Fruit fly (Drosophila melanogaster): ENCODE data around the gene RpS3.

Gene RpS3

DNA sequence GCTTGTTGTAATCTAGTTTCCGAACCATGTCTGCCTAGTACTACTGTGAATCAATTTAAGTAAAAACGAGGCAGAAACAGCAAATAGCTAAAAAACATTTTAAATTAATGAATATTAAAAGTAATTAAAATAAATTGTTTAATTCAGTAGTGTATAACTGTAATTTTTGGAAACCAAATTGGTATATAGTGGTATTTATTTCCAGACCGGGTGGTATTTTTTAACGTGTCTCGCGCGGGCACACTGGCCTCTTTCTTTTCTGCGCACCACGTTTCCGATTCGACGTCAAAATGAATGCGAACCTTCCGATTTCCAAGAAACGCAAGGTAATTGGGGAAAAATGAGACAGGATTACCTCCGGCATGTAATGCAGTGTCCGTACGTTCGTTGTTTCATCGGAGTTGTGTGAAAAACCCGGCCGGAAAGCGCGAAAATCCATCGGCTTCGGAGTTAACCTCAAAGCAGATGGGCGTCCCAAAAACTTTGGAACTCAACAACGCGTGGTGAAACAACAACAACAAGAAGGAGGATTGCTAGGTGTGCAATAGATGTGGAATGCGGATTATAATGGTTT is at the start of gene RpS3:
Gene RpS3 (plus strand): TSS at position 248 of the 574 bp plus-strand sequence.
- TF ChIP-seq pan (optimal IDR thresholded peaks at IDR 0.05) (no peak), EcR (GFP tag; optimal IDR thresholded peaks at IDR 0.05) (no peak), usp (GFP tag; optimal IDR thresholded peaks at IDR 0.05) (no peak), CG8478 (optimal IDR thresholded peaks at IDR 0.05) (no peak), psq (optimal IDR thresholded peaks at IDR 0.05) (no peak), Dll (optimal IDR thresholded peaks at IDR 0.05) (no peak)

dm6 chr3R:23309690-23310089 is 48.9 kb upstream of the RpS3 start:
- TF ChIP-seq Dll (optimal IDR thresholded peaks at IDR 0.05) (no peak), CG8478 (optimal IDR thresholded peaks at IDR 0.05) (no peak), EcR (GFP tag; optimal IDR thresholded peaks at IDR 0.05) (no peak), psq (optimal IDR thresholded peaks at IDR 0.05) (no peak), usp (GFP tag; optimal IDR thresholded peaks at IDR 0.05) (no peak), pan (optimal IDR thresholded peaks at IDR 0.05) (no peak)

DNA sequence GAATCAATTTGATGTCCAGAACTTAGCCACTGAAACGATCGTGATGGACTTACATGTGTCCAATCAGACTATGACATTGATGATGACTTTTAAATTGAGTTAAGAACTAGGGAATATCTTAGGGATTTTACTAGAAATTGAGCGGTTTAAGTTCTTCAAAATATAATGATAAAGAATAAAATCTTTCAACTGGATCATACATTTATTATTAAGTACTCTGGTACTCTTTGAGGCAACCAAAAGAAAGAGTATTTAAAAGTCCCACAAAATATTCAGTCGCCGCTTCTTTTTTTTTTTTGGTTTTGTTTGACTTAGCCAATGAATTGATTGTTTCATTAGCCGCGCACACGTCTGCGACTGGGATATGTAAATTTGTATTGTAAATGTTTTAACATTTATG is 48.5 kb upstream of the RpS3 start:
- no peak for TF ChIP-seq pan (optimal IDR thresholded peaks at IDR 0.05)
- TF ChIP-seq Dll (optimal IDR thresholded peaks at IDR 0.05) = no peak
- TF ChIP-seq usp (GFP tag; optimal IDR thresholded peaks at IDR 0.05) = no peak

DNA sequence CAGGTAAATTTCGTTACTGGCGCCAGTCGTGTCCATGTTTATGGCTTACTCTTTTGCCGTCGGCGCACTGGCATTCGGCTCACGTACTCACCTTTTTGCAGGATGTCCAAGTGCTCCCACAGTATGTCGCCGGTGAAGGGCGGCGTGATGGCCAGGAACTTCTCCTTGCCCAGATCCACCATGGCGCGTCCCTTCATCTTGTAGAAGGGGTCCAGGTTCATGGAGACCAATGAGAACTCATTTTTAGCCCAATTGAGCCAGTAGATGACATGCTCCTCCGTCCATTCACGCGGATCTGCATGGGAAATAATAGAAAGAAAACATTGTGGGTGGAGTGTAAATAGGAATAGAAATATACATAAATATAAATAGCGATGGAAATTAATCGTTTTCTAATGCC is 45.8 kb upstream of the RpS3 start:
- no peak for TF ChIP-seq pan (optimal IDR thresholded peaks at IDR 0.05)

DNA sequence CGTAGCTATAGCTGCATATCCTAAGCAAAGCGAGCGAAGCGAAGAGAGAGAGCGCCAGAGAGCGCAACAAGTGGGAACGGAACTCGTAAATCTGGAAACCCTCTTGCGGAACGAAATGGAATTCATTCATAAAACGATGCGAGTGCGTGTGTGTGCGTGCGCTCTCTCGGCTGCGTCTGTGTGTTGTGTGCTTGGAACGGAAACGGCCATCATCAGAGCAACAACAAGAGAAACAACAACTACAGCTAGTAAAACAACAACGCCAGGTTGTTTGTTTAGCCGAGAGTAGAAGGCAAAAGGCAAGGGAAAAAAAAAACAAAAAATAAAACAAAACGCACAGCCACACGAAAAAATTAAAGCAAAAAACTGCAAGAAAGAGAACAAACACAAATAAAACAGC is 44.3 kb upstream of the RpS3 start:
- no peak for TF ChIP-seq usp (GFP tag; optimal IDR thresholded peaks at IDR 0.05)

dm6 chr3R:23315221-23315620 is 43.4 kb upstream of the RpS3 start:
- TF ChIP-seq Dll (optimal IDR thresholded peaks at IDR 0.05) (no peak), EcR (GFP tag; optimal IDR thresholded peaks at IDR 0.05) (no peak), pan (optimal IDR thresholded peaks at IDR 0.05) (no peak), usp (GFP tag; optimal IDR thresholded peaks at IDR 0.05) (no peak), CG8478 (optimal IDR thresholded peaks at IDR 0.05) (no peak), psq (optimal IDR thresholded peaks at IDR 0.05) (no peak)

dm6 chr3R:23315630-23316029 is 43.0 kb upstream of the RpS3 start:
- no peak for TF ChIP-seq psq (optimal IDR thresholded peaks at IDR 0.05)
- no peak for TF ChIP-seq usp (GFP tag; optimal IDR thresholded peaks at IDR 0.05)
- no peak for TF ChIP-seq Dll (optimal IDR thresholded peaks at IDR 0.05)
- TF ChIP-seq pan (optimal IDR thresholded peaks at IDR 0.05) = no peak
- no peak for TF ChIP-seq CG8478 (optimal IDR thresholded peaks at IDR 0.05)
- TF ChIP-seq EcR (GFP tag; optimal IDR thresholded peaks at IDR 0.05) = no peak

DNA sequence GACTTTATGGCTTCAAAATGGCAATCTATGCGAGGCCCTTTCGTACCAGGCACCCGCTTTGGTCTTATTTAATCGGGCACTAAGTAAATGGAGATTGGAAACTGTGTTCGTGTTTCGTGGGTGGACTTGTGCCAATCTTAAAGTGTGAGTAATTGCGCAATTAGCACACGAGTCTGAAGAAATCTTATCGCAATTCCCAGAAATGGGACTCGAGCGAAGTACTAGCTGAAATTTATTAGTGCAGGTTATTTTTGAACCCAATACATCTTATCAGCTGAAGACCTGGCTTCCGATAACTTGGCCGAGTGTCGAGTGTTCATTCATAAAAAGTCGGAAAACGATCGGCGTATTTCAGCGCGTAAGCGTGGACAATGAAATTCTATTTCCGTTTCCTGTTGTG is 41.7 kb upstream of the RpS3 start:
- TF ChIP-seq Dll (optimal IDR thresholded peaks at IDR 0.05) (no peak), usp (GFP tag; optimal IDR thresholded peaks at IDR 0.05) (no peak), psq (optimal IDR thresholded peaks at IDR 0.05) (no peak), CG8478 (optimal IDR thresholded peaks at IDR 0.05) (no peak), pan (optimal IDR thresholded peaks at IDR 0.05) (no peak), EcR (GFP tag; optimal IDR thresholded peaks at IDR 0.05) (no peak)

dm6 chr3R:23318928-23319327 is 39.7 kb upstream of the RpS3 start:
- TF ChIP-seq EcR (GFP tag; optimal IDR thresholded peaks at IDR 0.05) (no peak), CG8478 (optimal IDR thresholded peaks at IDR 0.05) (no peak), pan (optimal IDR thresholded peaks at IDR 0.05) (no peak), usp (GFP tag; optimal IDR thresholded peaks at IDR 0.05) (no peak), Dll (optimal IDR thresholded peaks at IDR 0.05) (no peak), psq (optimal IDR thresholded peaks at IDR 0.05) (no peak)

DNA sequence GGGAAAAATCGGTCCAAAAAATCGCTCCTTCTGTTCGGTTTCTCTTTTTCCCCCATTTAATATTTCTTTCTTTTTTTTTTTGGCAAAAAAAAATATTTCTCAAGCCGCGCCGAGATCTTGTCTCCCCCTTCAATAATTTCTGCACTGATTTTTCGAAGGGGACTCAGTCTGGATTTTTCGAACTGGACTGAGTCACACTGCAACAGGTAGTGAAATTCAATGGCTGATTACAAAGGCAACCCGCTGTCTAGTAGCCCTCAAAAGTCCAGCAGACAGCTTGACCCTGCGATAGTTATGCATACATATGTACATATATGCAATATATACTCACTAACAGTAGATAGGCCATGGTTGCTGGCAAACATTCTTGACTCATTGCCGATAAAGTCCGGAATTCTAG is 38.4 kb upstream of the RpS3 start:
- TF ChIP-seq usp (GFP tag; optimal IDR thresholded peaks at IDR 0.05) = no peak
- no peak for TF ChIP-seq CG8478 (optimal IDR thresholded peaks at IDR 0.05)
- no peak for TF ChIP-seq EcR (GFP tag; optimal IDR thresholded peaks at IDR 0.05)
- TF ChIP-seq psq (optimal IDR thresholded peaks at IDR 0.05) = no peak
- no peak for TF ChIP-seq Dll (optimal IDR thresholded peaks at IDR 0.05)
- TF ChIP-seq pan (optimal IDR thresholded peaks at IDR 0.05) = no peak

DNA sequence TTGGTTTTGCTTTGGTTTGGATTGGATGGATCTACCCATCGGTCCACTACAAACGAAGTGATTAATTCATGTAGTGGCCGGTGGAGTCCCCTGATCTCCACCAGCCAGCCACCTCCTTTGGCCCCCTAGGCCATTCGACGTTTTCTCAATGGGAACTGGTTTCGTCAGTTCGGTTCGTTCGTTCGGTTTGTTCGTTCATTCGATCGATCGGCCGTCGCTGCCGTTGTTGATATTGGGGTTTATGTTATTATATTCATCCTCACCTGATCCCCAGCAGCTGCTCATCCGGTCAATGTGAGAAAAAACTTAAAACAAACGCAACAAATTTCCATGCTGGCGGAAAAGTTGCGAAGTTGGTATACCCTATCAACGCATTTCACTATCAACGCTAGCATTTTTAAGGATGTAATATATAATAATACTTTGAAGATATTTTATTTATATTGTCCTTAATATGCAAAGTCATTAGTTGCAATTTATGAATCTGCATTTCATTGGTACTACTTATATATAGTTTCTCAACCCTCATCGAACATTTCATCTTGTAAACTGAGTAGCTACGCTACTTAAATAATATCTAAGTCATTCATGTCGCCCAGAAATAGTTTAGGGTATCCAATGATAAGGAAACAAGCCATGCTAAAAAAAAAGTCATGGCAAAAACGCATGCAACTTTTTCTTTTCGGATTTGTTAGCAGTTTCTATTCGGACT is 34.8 kb upstream of the RpS3 start:
- TF ChIP-seq Dll (optimal IDR thresholded peaks at IDR 0.05) = no peak
- TF ChIP-seq usp (GFP tag; optimal IDR thresholded peaks at IDR 0.05) = no peak
- no peak for TF ChIP-seq EcR (GFP tag; optimal IDR thresholded peaks at IDR 0.05)
- no peak for TF ChIP-seq CG8478 (optimal IDR thresholded peaks at IDR 0.05)
- TF ChIP-seq psq (optimal IDR thresholded peaks at IDR 0.05) = no peak
- no peak for TF ChIP-seq pan (optimal IDR thresholded peaks at IDR 0.05)

DNA sequence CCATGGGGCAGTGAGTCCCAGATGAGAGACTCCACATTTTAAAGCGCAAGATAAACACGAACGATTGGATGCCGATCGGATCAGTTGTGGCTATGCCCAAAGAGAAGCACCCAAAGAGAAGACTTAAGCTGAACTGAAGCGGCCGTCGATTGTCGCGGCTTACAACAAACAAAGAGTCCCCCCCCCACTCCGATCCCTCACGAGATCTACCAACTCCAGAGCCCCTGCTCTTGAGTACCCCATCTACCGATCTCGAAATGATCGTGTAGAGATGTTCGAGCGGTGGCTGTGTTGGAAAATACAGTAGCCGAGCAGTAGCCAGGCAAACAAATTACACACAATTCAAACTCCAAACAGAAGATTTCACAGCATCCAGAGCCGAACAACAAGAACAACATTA is 32.9 kb upstream of the RpS3 start:
- no peak for TF ChIP-seq CG8478 (optimal IDR thresholded peaks at IDR 0.05)
- no peak for TF ChIP-seq EcR (GFP tag; optimal IDR thresholded peaks at IDR 0.05)
- no peak for TF ChIP-seq pan (optimal IDR thresholded peaks at IDR 0.05)
- TF ChIP-seq psq (optimal IDR thresholded peaks at IDR 0.05) = no peak
- no peak for TF ChIP-seq usp (GFP tag; optimal IDR thresholded peaks at IDR 0.05)
- no peak for TF ChIP-seq Dll (optimal IDR thresholded peaks at IDR 0.05)

dm6 chr3R:23326292-23326691 is 32.3 kb upstream of the RpS3 start:
- TF ChIP-seq usp (GFP tag; optimal IDR thresholded peaks at IDR 0.05) = no peak
- no peak for TF ChIP-seq psq (optimal IDR thresholded peaks at IDR 0.05)
- TF ChIP-seq Dll (optimal IDR thresholded peaks at IDR 0.05) = no peak
- TF ChIP-seq EcR (GFP tag; optimal IDR thresholded peaks at IDR 0.05) = peak in 1 of 2 experiments; percentile 49
- no peak for TF ChIP-seq pan (optimal IDR thresholded peaks at IDR 0.05)
- TF ChIP-seq CG8478 (optimal IDR thresholded peaks at IDR 0.05) = no peak

Data from whole organism.